Worm (Caenorhabditis elegans) whole organism, L1 larva: ENCODE data around the gene tmc-2.

Experiments used
- C04F5.9 ChIP-seq: sonication (generic microtip); optimal IDR thresholded peaks from 2 replicates; lab custom pipeline; 2016; ENCODE audit warnings: missing genetic modification characterization, missing compliant biosample characterization
- C34B4.2 ChIP-seq: sonication (generic microtip); optimal IDR thresholded peaks from 2 replicates; lab custom pipeline; 2017; ENCODE audit warnings: mild to moderate bottlenecking, missing genetic modification characterization, missing compliant biosample characterization
- F16B12.6 ChIP-seq: fragments of 150-350 bp; optimal IDR thresholded peaks from 2 replicates; lab custom pipeline; 2014; ENCODE audit warnings: missing biosample characterization, missing genetic modification characterization
- Y116A8C.19 ChIP-seq: sonication (generic microtip); optimal IDR thresholded peaks from 2 replicates; lab custom pipeline; 2016; ENCODE audit warnings: missing compliant biosample characterization, missing genetic modification characterization, borderline replicate concordance
- aha-1 ChIP-seq: fragments of 150-350 bp; optimal IDR thresholded peaks from 2 replicates; lab custom pipeline; 2014; ENCODE audit warnings: missing biosample characterization, missing genetic modification characterization
- ama-1 ChIP-seq: fragments of 150-350 bp; optimal IDR thresholded peaks from 2 replicates; lab custom pipeline; 2014
- ceh-82 ChIP-seq, 3 experiments: fragments of 150-350 bp in 1 of 3; sonication (generic microtip) in 2 of 3; optimal IDR thresholded peaks; 2 replicates each; lab custom pipeline; 2014 to 2017; ENCODE audit warnings: missing biosample characterization in 3 of 3, missing genetic modification characterization in 3 of 3
- ceh-88 ChIP-seq: fragments of 200-800 bp; sonication (Bioruptor generic); IDR thresholded peaks from 2 replicates; pipeline ENCODE4 v1.3.6; 2022; ENCODE audit warnings: missing genetic modification characterization, missing compliant biosample characterization
- ceh-90 ChIP-seq: sonication (generic microtip); optimal IDR thresholded peaks from 2 replicates; lab custom pipeline; 2016; ENCODE audit warnings: missing genetic modification characterization, missing compliant biosample characterization
- ces-1 ChIP-seq: fragments of 150-350 bp; optimal IDR thresholded peaks from 2 replicates; lab custom pipeline; 2014; ENCODE audit warnings: missing biosample characterization, missing genetic modification reagents, missing genetic modification characterization
- dpl-1 ChIP-seq, 3 experiments: fragments of 150-350 bp in 2 of 3; sonication (generic microtip) in 1 of 3; optimal IDR thresholded peaks; 2 replicates each; lab custom pipeline; 2014 to 2017; ENCODE audit warnings: missing biosample characterization in 3 of 3, missing genetic modification characterization in 3 of 3, missing genetic modification reagents in 3 of 3
- efl-1 ChIP-seq, 4 experiments: fragments of 150-350 bp; optimal IDR thresholded peaks in 3 of 4; peaks in 1 of 4; 1 replicate in 1 of 4; 2 replicates in 3 of 4; lab custom pipeline; 2014; ENCODE audit warnings: missing biosample characterization in 2 of 4, missing genetic modification characterization in 2 of 4, missing genetic modification reagents in 2 of 4
- efl-3 ChIP-seq: fragments of 200-800 bp; sonication (Bioruptor generic); optimal IDR thresholded peaks from 2 replicates; lab custom pipeline; 2018; ENCODE audit warnings: mild to moderate bottlenecking, missing genetic modification characterization, missing compliant biosample characterization
- elt-2 ChIP-seq: sonication (generic microtip); optimal IDR thresholded peaks from 2 replicates; lab custom pipeline; 2016; ENCODE audit warnings: missing genetic modification characterization, mild to moderate bottlenecking, inconsistent platforms, missing compliant biosample characterization, missing genetic modification reagents
- elt-3 ChIP-seq, 6 experiments: fragments of 150-350 bp in 1 of 6; sonication (generic microtip); optimal IDR thresholded peaks; 2 replicates each; lab custom pipeline; 2017 to 2018; ENCODE audit warnings: missing biosample characterization in 6 of 6, missing genetic modification characterization in 6 of 6, inconsistent platforms in 1 of 6
- fkh-10 ChIP-seq: sonication (generic microtip); optimal IDR thresholded peaks from 2 replicates; lab custom pipeline; 2017; ENCODE audit warnings: missing biosample characterization, missing genetic modification reagents, missing genetic modification characterization
- fkh-4 ChIP-seq: sonication (generic microtip); optimal IDR thresholded peaks from 2 replicates; lab custom pipeline; 2016; ENCODE audit warnings: missing compliant biosample characterization, missing genetic modification characterization, borderline replicate concordance
- fkh-8 ChIP-seq: sonication (generic microtip); optimal IDR thresholded peaks from 2 replicates; lab custom pipeline; 2016; ENCODE audit warnings: mild to moderate bottlenecking, missing genetic modification characterization, missing compliant biosample characterization
- grh-1 ChIP-seq: fragments of 200-800 bp; sonication (Bioruptor generic); IDR thresholded peaks from 2 replicates; pipeline ENCODE4 v1.3.6; 2022; ENCODE audit warnings: missing genetic modification reagents, missing genetic modification characterization, missing compliant biosample characterization
- hlh-17 ChIP-seq: fragments of 200-800 bp; sonication (Bioruptor generic); optimal IDR thresholded peaks from 2 replicates; lab custom pipeline; 2018; ENCODE audit warnings: missing genetic modification characterization, mild to moderate bottlenecking, missing compliant biosample characterization, moderate library complexity, borderline replicate concordance
- irx-1 ChIP-seq: sonication (generic microtip); optimal IDR thresholded peaks from 2 replicates; lab custom pipeline; 2016; ENCODE audit warnings: missing genetic modification characterization, missing compliant biosample characterization
- lin-13 ChIP-seq: fragments of 150-350 bp; optimal IDR thresholded peaks from 2 replicates; lab custom pipeline; 2014; ENCODE audit warnings: missing biosample characterization, missing genetic modification reagents, missing genetic modification characterization
- lin-14 ChIP-seq: fragments of 200-800 bp; sonication (Bioruptor generic); optimal IDR thresholded peaks from 2 replicates; lab custom pipeline; 2018; ENCODE audit warnings: mild to moderate bottlenecking, missing genetic modification characterization, moderate library complexity, missing compliant biosample characterization
- lin-35 ChIP-seq, 2 experiments: fragments of 150-350 bp; optimal IDR thresholded peaks; 2 replicates each; lab custom pipeline; 2014; ENCODE audit warnings: missing biosample characterization in 2 of 2, missing genetic modification characterization in 2 of 2, missing genetic modification reagents in 2 of 2
- lir-3 ChIP-seq: sonication (generic microtip); optimal IDR thresholded peaks from 2 replicates; lab custom pipeline; 2016; ENCODE audit warnings: mild to moderate bottlenecking, missing genetic modification characterization, moderate library complexity, missing compliant biosample characterization; ENCODE audit not compliant: poor library complexity
- lsy-2 ChIP-seq, 2 experiments: fragments of 150-350 bp; optimal IDR thresholded peaks; 2 replicates each; lab custom pipeline; 2014; ENCODE audit warnings: missing biosample characterization in 2 of 2, missing genetic modification characterization in 2 of 2
- mab-9 ChIP-seq: fragments of 200-800 bp; sonication (Bioruptor generic); IDR thresholded peaks from 2 replicates; pipeline ENCODE4 v1.3.6; 2022; ENCODE audit warnings: missing genetic modification reagents, missing genetic modification characterization, missing compliant biosample characterization
- mdl-1 ChIP-seq, 2 experiments: fragments of 150-350 bp; optimal IDR thresholded peaks; 2 replicates each; lab custom pipeline; 2014 to 2017; ENCODE audit warnings: missing biosample characterization in 2 of 2, missing genetic modification characterization in 2 of 2, inconsistent platforms in 1 of 2
- mef-2 ChIP-seq: fragments of 150-350 bp; optimal IDR thresholded peaks from 2 replicates; lab custom pipeline; 2014; ENCODE audit warnings: missing biosample characterization, missing genetic modification characterization
- nhr-19 ChIP-seq: fragments of 200-800 bp; sonication (Bioruptor generic); conservative IDR thresholded peaks from 2 replicates; pipeline ENCODE4 v1.3.6; 2022; ENCODE audit warnings: missing genetic modification characterization, missing compliant biosample characterization
- nhr-20 ChIP-seq: sonication (generic microtip); optimal IDR thresholded peaks from 2 replicates; lab custom pipeline; 2016; ENCODE audit warnings: mild to moderate bottlenecking, missing genetic modification characterization, missing compliant biosample characterization
- nhr-71 ChIP-seq: sonication (generic microtip); optimal IDR thresholded peaks from 2 replicates; lab custom pipeline; 2016; ENCODE audit warnings: mild to moderate bottlenecking, missing genetic modification characterization, moderate library complexity, missing compliant biosample characterization
- nhr-77 ChIP-seq: fragments of 150-350 bp; optimal IDR thresholded peaks from 2 replicates; lab custom pipeline; 2014; ENCODE audit warnings: missing biosample characterization, missing genetic modification characterization
- nhr-85 ChIP-seq: sonication (generic microtip); peaks from one replicate; lab custom pipeline; 2016; ENCODE audit warnings: missing genetic modification characterization, inconsistent platforms, missing compliant biosample characterization
- nhr-90 ChIP-seq: sonication (generic microtip); optimal IDR thresholded peaks from 2 replicates; lab custom pipeline; 2016; ENCODE audit warnings: mild to moderate bottlenecking, missing genetic modification characterization, missing compliant biosample characterization; ENCODE audit not compliant: poor library complexity
- pag-3 ChIP-seq: sonication (generic microtip); optimal IDR thresholded peaks from 2 replicates; lab custom pipeline; 2017; ENCODE audit warnings: missing genetic modification characterization, mild to moderate bottlenecking, missing compliant biosample characterization, antibody characterized with exemption, borderline replicate concordance; ENCODE audit not compliant: insufficient read depth
- pax-3 ChIP-seq: fragments of 200-800 bp; sonication (Bioruptor generic); optimal IDR thresholded peaks from 2 replicates; lab custom pipeline; 2018; ENCODE audit warnings: mild to moderate bottlenecking, missing genetic modification characterization, moderate library complexity, missing compliant biosample characterization
- sox-4 ChIP-seq: sonication (generic microtip); optimal IDR thresholded peaks from 2 replicates; lab custom pipeline; 2016; ENCODE audit warnings: missing genetic modification characterization, missing compliant biosample characterization
- sptf-1 ChIP-seq: fragments of 150-350 bp; optimal IDR thresholded peaks from 2 replicates; lab custom pipeline; 2014; ENCODE audit warnings: missing biosample characterization, missing genetic modification characterization
- swsn-7 ChIP-seq: sonication (generic microtip); optimal IDR thresholded peaks from 2 replicates; lab custom pipeline; 2016; ENCODE audit warnings: missing genetic modification characterization, missing compliant biosample characterization
- unc-130 ChIP-seq: fragments of 150-350 bp; optimal IDR thresholded peaks from 2 replicates; lab custom pipeline; 2017; ENCODE audit warnings: missing biosample characterization, missing genetic modification characterization, inconsistent platforms
- unc-30 ChIP-seq: sonication (generic microtip); optimal IDR thresholded peaks from 2 replicates; lab custom pipeline; 2017; ENCODE audit warnings: missing biosample characterization, missing genetic modification characterization
- unc-62 ChIP-seq: fragments of 150-350 bp; optimal IDR thresholded peaks from 2 replicates; lab custom pipeline; 2014; ENCODE audit warnings: missing biosample characterization, missing genetic modification reagents, missing genetic modification characterization
- xbp-1 ChIP-seq: sonication (generic microtip); optimal IDR thresholded peaks from 2 replicates; lab custom pipeline; 2016; ENCODE audit warnings: missing genetic modification characterization, missing compliant biosample characterization
- zag-1 ChIP-seq: fragments of 150-350 bp; optimal IDR thresholded peaks from 2 replicates; lab custom pipeline; 2014; ENCODE audit warnings: missing biosample characterization, missing genetic modification characterization
- ztf-11 ChIP-seq, 2 experiments: sonication (generic microtip); optimal IDR thresholded peaks; 2 replicates each; lab custom pipeline; 2016 to 2017; ENCODE audit warnings: missing genetic modification characterization in 2 of 2, missing biosample characterization in 1 of 2, missing compliant biosample characterization in 1 of 2
- ztf-4 ChIP-seq: fragments of 150-350 bp; optimal IDR thresholded peaks from 2 replicates; lab custom pipeline; 2014; ENCODE audit warnings: missing biosample characterization, missing genetic modification characterization

Gene tmc-2

ce11 chrX:9338375-9338774 is 34.9 kb downstream of the tmc-2 start, which contains the start of gene apa-2:
apa-2 (plus strand) TSS chrX:9338675.
- no peak for TF ChIP-seq Y116A8C.19
- TF ChIP-seq efl-1 (optimal IDR thresholded peaks at IDR 0.05; lab: Kevin White, UChicago), result no peak
- peak in 1 of 2 experiments; percentile 52 for TF ChIP-seq efl-1 (GFP tag; optimal IDR thresholded peaks at IDR 0.05 in 1 of 2; lab: Kevin White, UChicago)
- no peak for TF ChIP-seq unc-62 (GFP tag; lab: Kevin White, UChicago)

- peak; percentile 64 for TF ChIP-seq nhr-19 (GFP tag; lab: Robert Waterston, UW)
- TF ChIP-seq nhr-90 (tag; lab: Kevin White, UChicago), result peak; percentile 69
- peak; percentile 63 for TF ChIP-seq swsn-7
- TF ChIP-seq dpl-1 (GFP tag; optimal IDR thresholded peaks at IDR 0.05; lab: Kevin White, UChicago), result peak; percentile 32 to 53 (median 50)
- TF ChIP-seq aha-1 (tag; lab: Kevin White, UChicago), result no peak
- TF ChIP-seq pag-3 (tag; lab: Kevin White, UChicago), result no peak
- no peak for TF ChIP-seq sptf-1 (tag; lab: Kevin White, UChicago)
- peak in 1 of 6 experiments; percentile 45 for TF ChIP-seq elt-3 (tag; optimal IDR thresholded peaks at IDR 0.05; lab: Kevin White, UChicago)
- TF ChIP-seq fkh-10 (GFP tag; lab: Kevin White, UChicago), result no peak
- peak; percentile 61 for TF ChIP-seq xbp-1 (tag; lab: Kevin White, UChicago)
- TF ChIP-seq fkh-8, result peak; percentile 84
- TF ChIP-seq efl-3 (GFP tag; lab: Kevin White, UChicago), result no peak
- no peak for TF ChIP-seq ces-1 (GFP tag; lab: Kevin White, UChicago)
- no peak for TF ChIP-seq nhr-77 (tag; lab: Kevin White, UChicago)
- peak; percentile 26 for TF ChIP-seq F16B12.6 (tag; lab: Kevin White, UChicago)
- peak; percentile 57 to 81 for TF ChIP-seq lin-35 (GFP tag; optimal IDR thresholded peaks at IDR 0.05; lab: Kevin White, UChicago)
- no peak for TF ChIP-seq mef-2
- peak; percentile 93 for TF ChIP-seq nhr-85
- no peak for TF ChIP-seq mab-9 (GFP tag; lab: Robert Waterston, UW)
- TF ChIP-seq nhr-20, result peak; percentile 90
- TF ChIP-seq pax-3, result peak; percentile 19
- TF ChIP-seq zag-1 (tag; lab: Kevin White, UChicago), result no peak
- peak; percentile 71 for TF ChIP-seq ztf-4 (tag; lab: Kevin White, UChicago)
- TF ChIP-seq irx-1, result peak; percentile 27
- peak; percentile 91 for TF ChIP-seq nhr-71
- no peak for TF ChIP-seq ztf-11 (tag; optimal IDR thresholded peaks at IDR 0.05; lab: Kevin White, UChicago)
- TF ChIP-seq C34B4.2 (tag; lab: Kevin White, UChicago), result no peak
- TF ChIP-seq mdl-1 (tag; optimal IDR thresholded peaks at IDR 0.05; lab: Kevin White, UChicago), result peak in 1 of 2 experiments; percentile 96
- peak; percentile 60 for TF ChIP-seq lin-13 (GFP tag; lab: Kevin White, UChicago)
- TF ChIP-seq unc-130 (tag; lab: Kevin White, UChicago), result peak; percentile 45
- TF ChIP-seq unc-30 (tag; lab: Kevin White, UChicago), result no peak
- TF ChIP-seq lsy-2 (tag; optimal IDR thresholded peaks at IDR 0.05; lab: Kevin White, UChicago), result peak; percentile 52 to 55
- peak; percentile 22 to 57 for TF ChIP-seq efl-1 (optimal IDR thresholded peaks at IDR 0.05; lab: Kevin White, UChicago)
- TF ChIP-seq efl-1 (GFP tag; optimal IDR thresholded peaks at IDR 0.05 in 1 of 2; lab: Kevin White, UChicago), result peak; percentile 38 to 95
- peak; percentile 95 for TF ChIP-seq lin-14 (GFP tag; lab: Kevin White, UChicago)
- no peak for TF ChIP-seq unc-62 (GFP tag; lab: Kevin White, UChicago)
- TF ChIP-seq ama-1 (lab: Kevin White, UChicago), result no peak
- peak; percentile 38 for TF ChIP-seq sox-4 (tag; lab: Kevin White, UChicago)
- TF ChIP-seq fkh-4 (tag; lab: Kevin White, UChicago), result no peak
- peak in 1 of 3 experiments; percentile 71 for TF ChIP-seq ceh-82 (tag; optimal IDR thresholded peaks at IDR 0.05; lab: Kevin White, UChicago)
- TF ChIP-seq grh-1 (GFP tag; lab: Robert Waterston, UW), result no peak
- TF ChIP-seq hlh-17 (GFP tag; lab: Kevin White, UChicago), result no peak
- peak; percentile 31 for TF ChIP-seq elt-2 (tag; lab: Kevin White, UChicago)
- TF ChIP-seq C04F5.9, result no peak
- TF ChIP-seq lir-3 (tag; lab: Kevin White, UChicago), result peak; percentile 71
- no peak for TF ChIP-seq ceh-90 (tag; lab: Kevin White, UChicago)
- no peak for TF ChIP-seq Y116A8C.19
- 0 out of 2 replicates have a peak, but pooled peaks have one; percentile 20 for TF ChIP-seq ceh-88 (GFP tag; lab: Robert Waterston, UW)
Measured at ce11 chrX:9347380-9347979, 44.0 kb downstream of the tmc-2 start, which contains the start of gene oga-1. oga-1 (minus strand) TSS chrX:9347430.
